Fruit fly (Drosophila melanogaster) whole organism, embryonic: ENCODE results near the gene Invadolysin.
A peak's percentile ranks its signal among the peaks of the same experiment; 100 is the strongest.

Source experiments
- Adf1 ChIP-seq: fragments of 200-800 bp; sonication (Bioruptor generic); IDR thresholded peaks from 2 replicates; pipeline ENCODE4 v1.3.6; 2022; ENCODE audit warnings: missing biosample characterization, missing genetic modification characterization
- Asciz ChIP-seq: fragments of 200-800 bp; sonication (Bioruptor generic); optimal IDR thresholded peaks from 2 replicates; lab custom pipeline; 2017; ENCODE audit warnings: missing biosample characterization, mild to moderate bottlenecking, missing genetic modification characterization, missing genetic modification reagents
- B-H1 ChIP-seq: fragments of 200-800 bp; sonication (Bioruptor generic); IDR thresholded peaks from 3 replicates; pipeline ENCODE4 v1.3.6; 2022; ENCODE audit warnings: missing biosample characterization, missing genetic modification characterization
- BEAF-32 ChIP-seq: fragments of 200-800 bp; sonication (Bioruptor generic); optimal IDR thresholded peaks from 3 replicates; lab custom pipeline; 2017; ENCODE audit warnings: missing biosample characterization, missing genetic modification characterization, mild to moderate bottlenecking, moderate library complexity, missing genetic modification reagents
- CG10209 ChIP-seq: fragments of 200-800 bp; sonication (Bioruptor generic); optimal IDR thresholded peaks from 3 replicates; lab custom pipeline; 2017; ENCODE audit warnings: missing biosample characterization, mild to moderate bottlenecking, missing genetic modification characterization, missing genetic modification reagents
- CG13287 ChIP-seq: fragments of 200-800 bp; sonication (Bioruptor generic); IDR thresholded peaks from 2 replicates; pipeline ENCODE4 v1.3.6; 2022; ENCODE audit warnings: missing biosample characterization, missing genetic modification characterization; ENCODE audit not compliant: partially characterized antibody
- CG17359 ChIP-seq: fragments of 200-800 bp; sonication (Bioruptor generic); optimal IDR thresholded peaks from 3 replicates; lab custom pipeline; 2018; ENCODE audit warnings: missing biosample characterization, mild to moderate bottlenecking, missing genetic modification characterization, moderate library complexity
- CG2199 ChIP-seq: fragments of 200-800 bp; sonication (Bioruptor generic); IDR thresholded peaks from 3 replicates; pipeline ENCODE4 v1.3.6; 2022; ENCODE audit warnings: missing biosample characterization, missing genetic modification characterization
- CG3163 ChIP-seq: fragments of 200-800 bp; sonication (Bioruptor generic); optimal IDR thresholded peaks from 3 replicates; lab custom pipeline; 2016; ENCODE audit warnings: missing biosample characterization, missing genetic modification characterization
- CG4404 ChIP-seq: fragments of 200-800 bp; sonication (Bioruptor generic); IDR thresholded peaks from 2 replicates; pipeline ENCODE4 v1.3.6; 2022; ENCODE audit warnings: missing biosample characterization, missing genetic modification characterization
- CG4707 ChIP-seq: fragments of 200-800 bp; sonication (Bioruptor generic); optimal IDR thresholded peaks from 2 replicates; lab custom pipeline; 2018; ENCODE audit warnings: missing biosample characterization, mild to moderate bottlenecking, missing genetic modification characterization, moderate library complexity
- CG4820 ChIP-seq: fragments of 200-800 bp; sonication (Bioruptor generic); optimal IDR thresholded peaks from 3 replicates; lab custom pipeline; 2016; ENCODE audit warnings: missing biosample characterization, missing genetic modification characterization
- CG6254 ChIP-seq: fragments of 200-800 bp; sonication (Bioruptor generic); optimal IDR thresholded peaks from 3 replicates; lab custom pipeline; 2017; ENCODE audit warnings: mild to moderate bottlenecking, missing biosample characterization, missing genetic modification reagents, missing genetic modification characterization
- CG7786 ChIP-seq: fragments of 200-800 bp; sonication (Bioruptor generic); optimal IDR thresholded peaks from 2 replicates; lab custom pipeline; 2016; ENCODE audit warnings: missing biosample characterization, missing genetic modification characterization
- CG8290 ChIP-seq, 3 experiments: fragments of 200-800 bp; sonication (Bioruptor generic); optimal IDR thresholded peaks; 2 replicates each; lab custom pipeline; 2016 to 2019; ENCODE audit warnings: missing biosample characterization in 3 of 3, missing genetic modification characterization in 3 of 3, mild to moderate bottlenecking in 2 of 3, moderate library complexity in 1 of 3
- Chrac-16 ChIP-seq: fragments of 200-800 bp; sonication (Bioruptor generic); optimal IDR thresholded peaks from 3 replicates; lab custom pipeline; 2016; ENCODE audit warnings: missing biosample characterization, missing genetic modification characterization
- Dbx ChIP-seq: fragments of 200-800 bp; sonication (Bioruptor generic); IDR thresholded peaks from 3 replicates; pipeline ENCODE4 v1.3.6; 2022; ENCODE audit warnings: missing biosample characterization, missing genetic modification characterization
- Dfd ChIP-seq, 2 experiments: fragments of >200 bp; optimal IDR thresholded peaks; 2 replicates each; lab custom pipeline; 2017; ENCODE audit warnings: missing biosample characterization in 2 of 2, missing genetic modification characterization in 2 of 2
- Dp ChIP-seq: fragments of 200-800 bp; sonication (Bioruptor generic); optimal IDR thresholded peaks from 2 replicates; lab custom pipeline; 2018; ENCODE audit warnings: missing biosample characterization, mild to moderate bottlenecking, missing genetic modification characterization, moderate library complexity
- E2f1 ChIP-seq: fragments of 200-800 bp; sonication (Bioruptor generic); IDR thresholded peaks from 2 replicates; pipeline ENCODE4 v1.3.6; 2022; ENCODE audit warnings: missing biosample characterization, missing genetic modification characterization
- Elba2 ChIP-seq: fragments of 200-800 bp; sonication (Bioruptor generic); optimal IDR thresholded peaks from 3 replicates; lab custom pipeline; 2016; ENCODE audit warnings: missing biosample characterization, missing genetic modification characterization
- Ets65A ChIP-seq: fragments of 200-800 bp; sonication (Bioruptor generic); peaks from one replicate; lab custom pipeline; 2016; ENCODE audit warnings: missing biosample characterization, missing genetic modification characterization
- Ets97D ChIP-seq: fragments of 200-800 bp; sonication (Bioruptor generic); optimal IDR thresholded peaks from 3 replicates; lab custom pipeline; 2016; ENCODE audit warnings: missing biosample characterization, missing genetic modification characterization
- Fer1 ChIP-seq: fragments of 200-800 bp; sonication (Bioruptor generic); optimal IDR thresholded peaks from 2 replicates; lab custom pipeline; 2017; ENCODE audit warnings: missing biosample characterization, mild to moderate bottlenecking, missing genetic modification characterization
- MESR4 ChIP-seq: fragments of 200-800 bp; sonication (Bioruptor generic); optimal IDR thresholded peaks from 2 replicates; lab custom pipeline; 2018; ENCODE audit warnings: missing biosample characterization, mild to moderate bottlenecking, missing genetic modification characterization, moderate library complexity
- Myb ChIP-seq: fragments of 200-800 bp; sonication (Bioruptor generic); optimal IDR thresholded peaks from 2 replicates; lab custom pipeline; 2016; ENCODE audit warnings: missing biosample characterization, missing genetic modification characterization
- Nf-YC ChIP-seq: fragments of 200-800 bp; optimal IDR thresholded peaks from 3 replicates; lab custom pipeline; 2019; ENCODE audit warnings: missing biosample characterization, mild to moderate bottlenecking, missing genetic modification characterization, moderate library complexity
- Oli ChIP-seq: fragments of 200-800 bp; sonication (Bioruptor generic); optimal IDR thresholded peaks from 2 replicates; lab custom pipeline; 2018; ENCODE audit warnings: missing biosample characterization, mild to moderate bottlenecking, missing genetic modification characterization, moderate library complexity
- amos ChIP-seq: fragments of 200-800 bp; sonication (Bioruptor generic); IDR thresholded peaks from 2 replicates; pipeline ENCODE4 v1.3.6; 2022; ENCODE audit warnings: missing biosample characterization, missing genetic modification characterization; ENCODE audit not compliant: partially characterized antibody
- bbx ChIP-seq: fragments of 200-800 bp; sonication (Bioruptor generic); IDR thresholded peaks from 2 replicates; pipeline ENCODE4 v1.3.6; 2022; ENCODE audit warnings: missing biosample characterization, missing genetic modification characterization; ENCODE audit not compliant: partially characterized antibody
- crp ChIP-seq, 2 experiments: fragments of 200-800 bp; sonication (Bioruptor generic); optimal IDR thresholded peaks; 2 replicates in 1 of 2; 3 replicates in 1 of 2; lab custom pipeline; 2017; ENCODE audit warnings: missing biosample characterization in 2 of 2, missing genetic modification characterization in 2 of 2, mild to moderate bottlenecking in 1 of 2, moderate library complexity in 1 of 2
- esg ChIP-seq: fragments of 200-800 bp; sonication (Bioruptor generic); conservative IDR thresholded peaks from 2 replicates; pipeline ENCODE4 v1.3.6; 2022; ENCODE audit warnings: missing biosample characterization, missing genetic modification characterization
- eyg ChIP-seq: fragments of 200-800 bp; sonication (Bioruptor generic); optimal IDR thresholded peaks from 3 replicates; lab custom pipeline; 2016; ENCODE audit warnings: missing biosample characterization, missing genetic modification characterization
- ham ChIP-seq: fragments of 200-800 bp; sonication (Bioruptor generic); IDR thresholded peaks from 2 replicates; pipeline ENCODE4 v1.3.6; 2022; ENCODE audit warnings: missing biosample characterization, missing genetic modification characterization
- ind ChIP-seq: fragments of 200-800 bp; sonication (Bioruptor generic); optimal IDR thresholded peaks from 3 replicates; lab custom pipeline; 2016; ENCODE audit warnings: missing biosample characterization, missing genetic modification characterization
- ken ChIP-seq: fragments of 200-800 bp; sonication (Bioruptor generic); IDR thresholded peaks from 3 replicates; pipeline ENCODE4 v1.3.6; 2022; ENCODE audit warnings: missing biosample characterization, missing genetic modification characterization
- kni ChIP-seq: fragments of 200-800 bp; sonication (Bioruptor generic); optimal IDR thresholded peaks from 3 replicates; lab custom pipeline; 2017; ENCODE audit warnings: mild to moderate bottlenecking, missing biosample characterization, missing genetic modification reagents, missing genetic modification characterization
- lilli ChIP-seq: fragments of 200-800 bp; sonication (Bioruptor generic); optimal IDR thresholded peaks from 3 replicates; lab custom pipeline; 2016; ENCODE audit warnings: missing biosample characterization, missing genetic modification characterization
- mirr ChIP-seq: fragments of 200-800 bp; sonication (Bioruptor generic); optimal IDR thresholded peaks from 3 replicates; lab custom pipeline; 2018; ENCODE audit warnings: missing biosample characterization, mild to moderate bottlenecking, missing genetic modification characterization
- pnt ChIP-seq: fragments of 200-800 bp; sonication (Bioruptor generic); optimal IDR thresholded peaks from 3 replicates; lab custom pipeline; 2016; ENCODE audit warnings: missing biosample characterization, missing genetic modification characterization
- scrt ChIP-seq: fragments of 200-800 bp; sonication (Bioruptor generic); optimal IDR thresholded peaks from 2 replicates; lab custom pipeline; 2018; ENCODE audit warnings: missing biosample characterization, mild to moderate bottlenecking, missing genetic modification characterization, moderate library complexity
- shn ChIP-seq: fragments of 200-800 bp; sonication (Bioruptor generic); optimal IDR thresholded peaks from 3 replicates; lab custom pipeline; 2016; ENCODE audit warnings: missing biosample characterization, missing genetic modification characterization
- sim ChIP-seq: fragments of 200-800 bp; sonication (Bioruptor generic); IDR thresholded peaks from 2 replicates; pipeline ENCODE4 v1.3.6; 2022; ENCODE audit warnings: missing biosample characterization, missing genetic modification characterization
- sna ChIP-seq: fragments of 200-800 bp; sonication (Bioruptor generic); IDR thresholded peaks from 2 replicates; pipeline ENCODE4 v1.3.6; 2022; ENCODE audit warnings: missing biosample characterization, missing genetic modification characterization; ENCODE audit not compliant: partially characterized antibody
- trh ChIP-seq: fragments of 200-800 bp; sonication (Bioruptor generic); optimal IDR thresholded peaks from 2 replicates; lab custom pipeline; 2016; ENCODE audit warnings: missing biosample characterization, missing genetic modification characterization
- usp ChIP-seq: fragments of >200 bp; optimal IDR thresholded peaks from 2 replicates; lab custom pipeline; 2017; ENCODE audit warnings: missing biosample characterization, missing genetic modification characterization
- zen ChIP-seq: fragments of 200-800 bp; sonication (Bioruptor generic); optimal IDR thresholded peaks from 3 replicates; lab custom pipeline; 2018; ENCODE audit warnings: missing biosample characterization, mild to moderate bottlenecking, missing genetic modification characterization, moderate library complexity
- zfh2 ChIP-seq: fragments of 200-800 bp; sonication (Bioruptor generic); optimal IDR thresholded peaks from 2 replicates; lab custom pipeline; 2016; ENCODE audit warnings: missing biosample characterization, missing genetic modification characterization

The Invadolysin gene

DNA sequence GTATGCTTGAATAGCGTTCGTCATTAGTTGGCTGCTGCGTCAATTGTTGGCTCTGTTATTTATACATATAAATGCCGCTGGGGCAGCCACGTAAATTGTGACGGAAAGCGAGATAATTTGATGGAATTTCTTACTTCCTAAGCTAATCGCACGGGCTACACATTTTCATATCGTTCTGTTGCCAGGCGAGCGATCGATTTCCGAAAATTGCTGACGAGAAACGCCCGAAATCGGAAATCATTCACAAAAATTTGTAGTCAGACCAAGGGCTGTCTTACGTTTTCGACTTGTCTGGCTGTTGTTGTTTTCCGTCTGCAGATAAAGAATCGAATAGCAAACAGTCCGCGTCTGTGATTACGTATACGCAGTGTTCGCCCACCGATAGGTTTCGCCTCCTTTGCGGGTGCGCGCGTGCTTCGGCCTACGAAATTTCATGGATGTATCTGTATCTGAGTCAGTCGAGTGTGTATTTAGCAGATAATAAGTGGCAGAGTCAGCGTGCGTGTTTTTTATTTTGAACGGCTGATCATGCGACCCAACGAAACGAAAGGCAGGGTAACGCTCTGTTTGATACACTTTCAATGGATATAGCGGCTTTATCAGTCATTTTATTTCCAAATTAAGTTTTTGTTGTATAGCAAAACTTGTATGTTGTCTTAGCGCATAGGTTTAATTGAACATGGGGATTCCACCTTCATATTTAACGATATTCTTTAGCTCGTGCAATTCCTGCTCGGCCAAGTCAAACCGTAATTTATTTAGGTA lies 46.8 kb upstream of the Invadolysin start (continued):
- peak; percentile 21 for TF ChIP-seq scrt (GFP tag; lab: Kevin White, UChicago)
- no peak for TF ChIP-seq ham (GFP tag; lab: Robert Waterston, UW)
- TF ChIP-seq pnt (GFP tag; lab: Kevin White, UChicago): peak; percentile 62
- peak; percentile 42 for TF ChIP-seq Ets97D (GFP tag; lab: Kevin White, UChicago)
- TF ChIP-seq sim (GFP tag; lab: Robert Waterston, UW): no peak
- TF ChIP-seq Dfd (GFP tag; optimal IDR thresholded peaks at IDR 0.05; lab: Kevin White, UChicago): no peak
- TF ChIP-seq CG3163 (GFP tag; lab: Kevin White, UChicago): peak; percentile 43
- peak; percentile 52 for TF ChIP-seq Chrac-16 (GFP tag; lab: Kevin White, UChicago)
- TF ChIP-seq kni (GFP tag; lab: Kevin White, UChicago): no peak
- peak; percentile 58 for TF ChIP-seq Adf1 (GFP tag; lab: Robert Waterston, UW)
- TF ChIP-seq B-H1 (GFP tag; lab: Robert Waterston, UW): peak; percentile 50; the same call in 1 of the 3 replicates
- TF ChIP-seq ind: peak; percentile 74
- no peak for TF ChIP-seq CG4404
- TF ChIP-seq crp (GFP tag; optimal IDR thresholded peaks at IDR 0.05; lab: Kevin White, UChicago): peak in 1 of 2 experiments; percentile 7
- TF ChIP-seq shn (GFP tag; lab: Kevin White, UChicago): peak; percentile 57
- no peak for TF ChIP-seq CG8290 (GFP tag; optimal IDR thresholded peaks at IDR 0.05; lab: Kevin White, UChicago)
- TF ChIP-seq CG8290 (tag; optimal IDR thresholded peaks at IDR 0.05; lab: Kevin White, UChicago): peak in 1 of 2 experiments; percentile 71
- no peak for TF ChIP-seq bbx (GFP tag; lab: Robert Waterston, UW)
- TF ChIP-seq Nf-YC: peak; percentile 44
- TF ChIP-seq CG10209 (GFP tag; lab: Kevin White, UChicago): peak; percentile 71
- TF ChIP-seq MESR4 (GFP tag; lab: Kevin White, UChicago): no peak
- TF ChIP-seq eyg (GFP tag; lab: Kevin White, UChicago): peak; percentile 66
- peak; percentile 81 for TF ChIP-seq lilli (GFP tag; lab: Kevin White, UChicago)
- peak; percentile 10 for TF ChIP-seq zen (tag; lab: Kevin White, UChicago)
- no peak for TF ChIP-seq BEAF-32 (GFP tag; lab: Kevin White, UChicago)
- TF ChIP-seq CG7786 (GFP tag; lab: Kevin White, UChicago): peak; percentile 49
- TF ChIP-seq Dbx (GFP tag; lab: Robert Waterston, UW): peak; percentile 70; the same call in 2 of the 3 replicates
- no peak for TF ChIP-seq usp
- peak; percentile 59 for TF ChIP-seq Myb
- no peak for TF ChIP-seq sna
- TF ChIP-seq Fer1 (GFP tag; lab: Kevin White, UChicago): peak; percentile 76
- peak; percentile 55; the same call in 1 of the 2 replicates for TF ChIP-seq E2f1 (GFP tag; lab: Robert Waterston, UW)
- peak; percentile 64 for TF ChIP-seq zfh2 (GFP tag; lab: Kevin White, UChicago)
- no peak for TF ChIP-seq Dp (GFP tag; lab: Kevin White, UChicago)
- TF ChIP-seq amos: no peak; the same call in 1 of the 2 replicates
- peak; percentile 72 for TF ChIP-seq CG17359 (tag; lab: Kevin White, UChicago)
- no peak for TF ChIP-seq Elba2
- no peak for TF ChIP-seq CG4707 (GFP tag; lab: Kevin White, UChicago)
- TF ChIP-seq ken (GFP tag; lab: Robert Waterston, UW): peak; percentile 51; the same call in 1 of the 3 replicates
- peak; percentile 69; the same call in 1 of the 3 replicates for TF ChIP-seq CG2199 (GFP tag; lab: Robert Waterston, UW)
- TF ChIP-seq CG6254 (GFP tag; lab: Kevin White, UChicago): peak; percentile 18
- no peak; the same call in 1 of the 2 replicates for TF ChIP-seq CG13287
- peak; percentile 71 for TF ChIP-seq Oli (tag; lab: Kevin White, UChicago)
- peak; percentile 72 for TF ChIP-seq esg
- TF ChIP-seq mirr: peak; percentile 93
- peak; percentile 2 for TF ChIP-seq Ets65A (GFP tag; lab: Kevin White, UChicago)
- peak; percentile 33 for TF ChIP-seq CG4820 (GFP tag; lab: Kevin White, UChicago)
- peak; percentile 55 for TF ChIP-seq Asciz (GFP tag; lab: Kevin White, UChicago)
- TF ChIP-seq trh (GFP tag; lab: Kevin White, UChicago): peak; percentile 34
